Worm (Caenorhabditis elegans): ENCODE measurements around the gene C17H12.3.

The C17H12.3 gene

ce11 chrIV:6839091-6839522, 43.7 kb upstream of the C17H12.3 start:
- TF ChIP-seq unc-42 (tag; optimal IDR thresholded peaks at IDR 0.05) (peak; percentile 64), lim-6 (tag; optimal IDR thresholded peaks at IDR 0.05) (peak; percentile 32), ceh-45 (GFP tag; IDR thresholded peaks at IDR 0.05) (no peak), gmeb-2 (tag; optimal IDR thresholded peaks at IDR 0.05) (no peak), T23F11.4 (GFP tag; optimal IDR thresholded peaks at IDR 0.05) (no peak), fkh-10 (GFP tag; optimal IDR thresholded peaks at IDR 0.05) (no peak), ztf-16 (tag; optimal IDR thresholded peaks at IDR 0.05) (no peak), ama-1 (optimal IDR thresholded peaks at IDR 0.05) (no peak), ceh-30 (tag; optimal IDR thresholded peaks at IDR 0.05) (no peak), elt-4 (tag; optimal IDR thresholded peaks at IDR 0.05) (no peak), ceh-14 (tag; optimal IDR thresholded peaks at IDR 0.05) (peak; percentile 50), tbx-7 (tag; optimal IDR thresholded peaks at IDR 0.05) (no peak), zip-5 (tag; optimal IDR thresholded peaks at IDR 0.05) (no peak), C38D4.7 (GFP tag; optimal IDR thresholded peaks at IDR 0.05) (no peak), tbx-2 (tag; optimal IDR thresholded peaks at IDR 0.05) (peak; percentile 58), pqm-1 (tag; optimal IDR thresholded peaks at IDR 0.05) (no peak), madf-2 (tag; optimal IDR thresholded peaks at IDR 0.05) (no peak), sdc-2 (tag; optimal IDR thresholded peaks at IDR 0.05) (no peak), pag-3 (tag; optimal IDR thresholded peaks at IDR 0.05; ENCODE audit: borderline replicate concordance) (no peak), unc-3 (GFP tag; conservative IDR thresholded peaks at IDR 0.05) (no peak), unc-3 (tag; optimal IDR thresholded peaks at IDR 0.05) (no peak), hlh-30 (tag; optimal IDR thresholded peaks at IDR 0.05; ENCODE audit: insufficient read depth) (no peak), eyg-1 (tag; optimal IDR thresholded peaks at IDR 0.05) (no peak), ceh-2 (tag; optimal IDR thresholded peaks at IDR 0.05) (no peak), hlh-8 (tag; optimal IDR thresholded peaks at IDR 0.05) (no peak), ceh-19 (GFP tag; optimal IDR thresholded peaks at IDR 0.05) (no peak), Y22D7AL.16 (tag; optimal IDR thresholded peaks at IDR 0.05) (no peak), fax-1 (tag; optimal IDR thresholded peaks at IDR 0.05) (no peak), hlh-13 (GFP tag; optimal IDR thresholded peaks at IDR 0.05) (no peak), mec-3 (tag; optimal IDR thresholded peaks at IDR 0.05; ENCODE audit: borderline replicate concordance) (no peak), dmd-4 (tag; optimal IDR thresholded peaks at IDR 0.05; ENCODE audit: borderline replicate concordance) (no peak), rnt-1 (tag; optimal IDR thresholded peaks at IDR 0.05) (no peak), hlh-6 (tag; optimal IDR thresholded peaks at IDR 0.05) (no peak), unc-55 (GFP tag; optimal IDR thresholded peaks at IDR 0.05) (peak; percentile 85), npax-4 (tag; optimal IDR thresholded peaks at IDR 0.05) (no peak), ceh-31 (tag; optimal IDR thresholded peaks at IDR 0.05) (peak; percentile 64), pha-2 (tag; optimal IDR thresholded peaks at IDR 0.05) (no peak), ahr-1 (tag; optimal IDR thresholded peaks at IDR 0.05) (no peak), ceh-6 (GFP tag; optimal IDR thresholded peaks at IDR 0.05) (no peak), F13H6.1 (tag; optimal IDR thresholded peaks at IDR 0.05) (no peak), ceh-22 (tag; optimal IDR thresholded peaks at IDR 0.05) (no peak), unc-86 (tag; optimal IDR thresholded peaks at IDR 0.05) (no peak), nhr-11 (tag; optimal IDR thresholded peaks at IDR 0.05) (no peak), elt-2 (tag; optimal IDR thresholded peaks at IDR 0.05) (peak; percentile 8), odd-2 (tag; optimal IDR thresholded peaks at IDR 0.05) (no peak), che-1 (tag; optimal IDR thresholded peaks at IDR 0.05) (no peak), pat-9 (tag; optimal IDR thresholded peaks at IDR 0.05) (no peak), ets-4 (tag; optimal IDR thresholded peaks at IDR 0.05) (no peak), ref-2 (tag; optimal IDR thresholded peaks at IDR 0.05) (no peak), sox-2 (GFP tag; IDR thresholded peaks at IDR 0.05) (no peak), fkh-6 (tag; optimal IDR thresholded peaks at IDR 0.05) (no peak), pax-1 (tag; optimal IDR thresholded peaks at IDR 0.05) (peak; percentile 55), ceh-34 (tag; optimal IDR thresholded peaks at IDR 0.05) (peak; percentile 29), ceh-48 (tag; optimal IDR thresholded peaks at IDR 0.05) (no peak), C08G9.2 (tag; optimal IDR thresholded peaks at IDR 0.05) (no peak)

Measured in whole organism, late embryonic.